Worm (Caenorhabditis elegans) whole organism, L2 larva: ENCODE data around the gene C09G9.1.

Experiments used
- R02D3.7 ChIP-seq: fragments of 150-350 bp; optimal IDR thresholded peaks from 2 replicates; lab custom pipeline; 2014; ENCODE audit warnings: missing biosample characterization, missing genetic modification characterization
- Y55F3AM.14 ChIP-seq: fragments of 200-800 bp; sonication (Bioruptor generic); optimal IDR thresholded peaks from 2 replicates; lab custom pipeline; 2018; ENCODE audit warnings: mild to moderate bottlenecking, missing genetic modification characterization, missing compliant biosample characterization
- blmp-1 ChIP-seq: sonication (generic microtip); optimal IDR thresholded peaks from 2 replicates; lab custom pipeline; 2017; ENCODE audit warnings: missing genetic modification characterization, mild to moderate bottlenecking, missing compliant biosample characterization, antibody characterized with exemption, moderate library complexity; ENCODE audit not compliant: insufficient read depth
- crh-2 ChIP-seq: sonication (generic microtip); optimal IDR thresholded peaks from 2 replicates; lab custom pipeline; 2017; ENCODE audit warnings: missing biosample characterization, missing genetic modification characterization
- fos-1 ChIP-seq: fragments of 150-350 bp; optimal IDR thresholded peaks from 2 replicates; lab custom pipeline; 2014; ENCODE audit warnings: missing biosample characterization, missing genetic modification characterization
- nhr-10 ChIP-seq: sonication (generic microtip); optimal IDR thresholded peaks from 2 replicates; lab custom pipeline; 2017; ENCODE audit warnings: missing biosample characterization, missing genetic modification characterization
- nhr-11 ChIP-seq: fragments of 150-350 bp; optimal IDR thresholded peaks from 2 replicates; lab custom pipeline; 2014; ENCODE audit warnings: missing biosample characterization, missing genetic modification characterization
- peb-1 ChIP-seq: fragments of 150-350 bp; optimal IDR thresholded peaks from 2 replicates; lab custom pipeline; 2014; ENCODE audit warnings: missing biosample characterization, missing genetic modification characterization
- unc-62 ChIP-seq: fragments of 150-350 bp; optimal IDR thresholded peaks from 2 replicates; lab custom pipeline; 2014; ENCODE audit warnings: missing biosample characterization, missing genetic modification reagents, missing genetic modification characterization
- ztf-11 ChIP-seq: sonication (generic microtip); optimal IDR thresholded peaks from 2 replicates; lab custom pipeline; 2017; ENCODE audit warnings: missing biosample characterization, missing genetic modification characterization

DNA sequence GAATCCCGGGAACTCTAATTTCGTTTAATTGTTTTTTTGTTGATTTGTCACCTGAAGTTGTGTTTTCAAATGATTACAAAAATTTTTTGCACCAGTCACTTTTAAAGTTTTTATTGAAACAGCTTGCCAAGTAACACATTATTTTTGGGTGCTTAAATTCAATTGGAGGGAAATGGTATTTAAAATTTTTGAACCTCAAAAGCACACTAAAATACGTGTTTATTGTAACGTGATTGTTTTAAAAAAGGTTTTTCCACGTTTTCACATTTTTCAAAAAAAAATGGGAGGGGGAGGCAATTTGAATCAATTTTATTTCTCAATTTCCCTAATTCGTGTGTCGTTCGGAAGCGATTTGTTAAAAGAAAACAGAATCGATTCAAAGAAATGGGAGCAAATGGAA is 44.1 kb downstream of the C09G9.1 start, which contains the start of gene T28C6.5:
- TF ChIP-seq peb-1 (tag; lab: Kevin White, UChicago): no peak
- no peak for TF ChIP-seq ztf-11 (tag; lab: Kevin White, UChicago)
- no peak for TF ChIP-seq unc-62 (GFP tag; lab: Kevin White, UChicago)
- TF ChIP-seq nhr-11: no peak
- TF ChIP-seq Y55F3AM.14 (GFP tag; lab: Kevin White, UChicago): no peak
- no peak for TF ChIP-seq crh-2 (tag; lab: Kevin White, UChicago)
- TF ChIP-seq nhr-10 (tag; lab: Kevin White, UChicago): no peak
- no peak for TF ChIP-seq R02D3.7 (tag; lab: Kevin White, UChicago)
- no peak for TF ChIP-seq blmp-1 (tag; lab: Kevin White, UChicago)
- TF ChIP-seq fos-1 (tag; lab: Kevin White, UChicago): no peak
